Fruit fly (Drosophila melanogaster): ENCODE measurements around the gene CG10195.

dm6 chr2L:19444734-19445140 lies 39.8 kb downstream of the CG10195 start, which contains the start of gene Hs2st:
- TF ChIP-seq ttk (optimal IDR thresholded peaks at IDR 0.05) (no peak), insv (optimal IDR thresholded peaks at IDR 0.05) (no peak)

All from Kc167 (cell line).